Worm (Caenorhabditis elegans): Measurements from ENCODE around the gene atg-7.

DNA sequence TGAATTAATAATTGTTTCAGACTA is 45.0 kb upstream of the atg-7 start, which contains the start of gene swsn-4:
- TF ChIP-seq aly-1 (tag; optimal IDR thresholded peaks at IDR 0.05) = no peak
- no peak for TF ChIP-seq B0310.2 (tag; optimal IDR thresholded peaks at IDR 0.05)
- no peak for TF ChIP-seq ama-1 (optimal IDR thresholded peaks at IDR 0.05)
- no peak for TF ChIP-seq F13C5.2 (tag; optimal IDR thresholded peaks at IDR 0.05)
- no peak for TF ChIP-seq hmg-4 (GFP tag; optimal IDR thresholded peaks at IDR 0.05)
- no peak for TF ChIP-seq ceh-36 (tag; optimal IDR thresholded peaks at IDR 0.05)
- TF ChIP-seq flt-1 (GFP tag; IDR thresholded peaks at IDR 0.05) = no peak
- TF ChIP-seq hmbx-1 (tag; optimal IDR thresholded peaks at IDR 0.05) = no peak
- TF ChIP-seq hnd-1 (tag; optimal IDR thresholded peaks at IDR 0.05) = no peak

All from whole organism, early embryonic.